Fruit fly (Drosophila melanogaster) Kc167 (cell line): Measurements from ENCODE around the gene CG45072.

Experiments
- Myc ChIP-seq: fragments of >200 bp; optimal IDR thresholded peaks from 2 replicates; lab custom pipeline; 2017; ENCODE audit warnings: missing external identifiers
- Sin3A ChIP-seq: fragments of >200 bp; optimal IDR thresholded peaks from 2 replicates; lab custom pipeline; 2018; ENCODE audit warnings: missing external identifiers
- h ChIP-seq: fragments of >200 bp; optimal IDR thresholded peaks from 3 replicates; lab custom pipeline; 2018; ENCODE audit warnings: missing external identifiers
- insv ChIP-seq: fragments of >200 bp; optimal IDR thresholded peaks from 3 replicates; lab custom pipeline; 2018; ENCODE audit warnings: missing external identifiers
- psq ChIP-seq: fragments of >200 bp; optimal IDR thresholded peaks from 2 replicates; lab custom pipeline; 2017; ENCODE audit warnings: missing external identifiers
- ttk ChIP-seq: sonication (Bioruptor generic); optimal IDR thresholded peaks from 2 replicates; lab custom pipeline; 2017; ENCODE audit warnings: missing external identifiers

DNA sequence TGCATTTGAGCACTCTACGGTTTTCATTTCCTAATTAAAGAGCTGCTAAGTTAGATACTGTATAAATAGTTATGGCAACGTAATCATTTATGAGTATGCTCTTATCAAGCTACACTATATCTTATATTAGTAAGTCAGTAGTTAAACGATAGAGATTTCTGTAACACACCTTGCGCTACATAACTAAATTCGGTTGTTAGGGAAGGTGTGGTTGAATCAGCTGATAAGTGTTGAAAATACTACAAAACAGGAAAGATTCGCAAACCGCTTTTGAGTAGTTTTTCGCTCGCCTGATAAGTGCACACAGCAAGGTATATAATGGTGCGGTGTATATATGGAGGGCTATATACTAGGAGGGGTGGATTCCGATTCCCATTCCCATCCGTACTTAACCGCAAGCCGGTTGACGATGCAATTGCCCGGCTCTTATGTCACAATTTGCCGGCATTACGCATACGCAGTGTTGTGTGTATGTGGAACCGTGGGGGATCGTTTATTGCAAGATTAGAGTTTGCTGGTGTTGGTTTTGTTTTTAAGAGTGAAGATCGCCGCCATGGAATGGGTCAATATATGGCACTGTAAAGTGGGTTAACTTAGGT is 18.1 kb downstream of the CG45072 start:
- TF ChIP-seq Myc (lab: Kevin White, UChicago) (no peak), Sin3A (lab: Kevin White, UChicago) (no peak), ttk (lab: Kevin White, UChicago) (no peak), psq (no peak), insv (lab: Kevin White, UChicago) (no peak), h (no peak)
